Fruit fly (Drosophila melanogaster) Kc167 (cell line): ENCODE measurements around the gene CG9837.

Experiments
- Myc ChIP-seq: fragments of >200 bp; optimal IDR thresholded peaks from 2 replicates; lab custom pipeline; 2017; ENCODE audit warnings: missing external identifiers
- Sin3A ChIP-seq: fragments of >200 bp; optimal IDR thresholded peaks from 2 replicates; lab custom pipeline; 2018; ENCODE audit warnings: missing external identifiers
- h ChIP-seq: fragments of >200 bp; optimal IDR thresholded peaks from 3 replicates; lab custom pipeline; 2018; ENCODE audit warnings: missing external identifiers
- psq ChIP-seq: fragments of >200 bp; optimal IDR thresholded peaks from 2 replicates; lab custom pipeline; 2017; ENCODE audit warnings: missing external identifiers

- TF ChIP-seq Sin3A (no peak), h (lab: Kevin White, UChicago) (no peak), psq (lab: Kevin White, UChicago) (no peak), Myc (lab: Kevin White, UChicago) (no peak)
Observed at dm6 chr3R:8794384-8794783, 19.0 kb downstream of the CG9837 start, which contains the start of gene Ir85a.
